Worm (Caenorhabditis elegans): ENCODE data around the gene syf-3.

- TF ChIP-seq lin-15B (tag; optimal IDR thresholded peaks at IDR 0.05) (no peak), nhr-77 (tag; optimal IDR thresholded peaks at IDR 0.05) (no peak), lin-39 (tag; optimal IDR thresholded peaks at IDR 0.05) (no peak), pha-4 (tag; optimal IDR thresholded peaks at IDR 0.05) (no peak), nhr-11 (tag; optimal IDR thresholded peaks at IDR 0.05) (no peak), skn-1 (tag; optimal IDR thresholded peaks at IDR 0.05) (no peak), snpc-4 (tag; optimal IDR thresholded peaks at IDR 0.05) (no peak), unc-62 (GFP tag; optimal IDR thresholded peaks at IDR 0.05) (no peak), ceh-82 (tag; optimal IDR thresholded peaks at IDR 0.05) (no peak), mdl-1 (tag; optimal IDR thresholded peaks at IDR 0.05) (no peak)
These were observed 23.3 kb downstream of the syf-3 start for ce11 chrV:5963092-5963491.
